Worm (Caenorhabditis elegans): ENCODE results near the gene T27E7.5.
"Not testable (repeated sequence)": the region's sequence is repeated elsewhere in the genome, so short reads cannot be mapped to it uniquely, and the experiment has no call there.

T27E7.5 gene

DNA sequence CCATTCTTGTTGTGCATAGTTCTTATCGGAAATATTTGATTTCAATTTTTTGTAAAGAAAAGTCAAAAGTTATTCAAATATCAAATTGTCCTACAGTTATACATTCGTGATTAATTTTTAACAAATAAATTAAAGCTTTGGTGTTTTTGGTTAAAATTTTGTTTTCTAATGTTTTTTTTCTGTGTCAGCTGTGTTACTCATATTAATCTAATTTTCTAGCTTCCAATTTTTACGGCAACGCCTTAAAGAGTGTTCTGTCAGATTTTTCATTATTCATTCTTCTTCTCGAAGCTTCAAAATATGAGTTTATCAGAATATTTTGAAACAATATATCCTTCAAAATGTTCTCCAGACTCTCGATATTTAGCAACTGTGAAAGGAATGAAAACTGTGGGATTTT lies 13.4 kb upstream of the T27E7.5 start, which contains the start of gene srh-63:
TSS of gene srh-63 (plus strand) at position 301 of the 400 bp plus-strand sequence.
- no peak for TF ChIP-seq T22C8.4 (GFP tag; IDR thresholded peaks at IDR 0.05)
- TF ChIP-seq tab-1 (GFP tag; IDR thresholded peaks at IDR 0.05) = no peak
- TF ChIP-seq klf-2 (GFP tag; conservative IDR thresholded peaks at IDR 0.05) = no peak
- no peak for TF ChIP-seq ref-1 (GFP tag; conservative IDR thresholded peaks at IDR 0.05)
- TF ChIP-seq ztf-23 (GFP tag; IDR thresholded peaks at IDR 0.05) = no peak
- TF ChIP-seq flt-1 (GFP tag; IDR thresholded peaks at IDR 0.05) = no peak
- TF ChIP-seq ztf-29 (GFP tag; IDR thresholded peaks at IDR 0.05) = no peak
- TF ChIP-seq cog-1 (tag; optimal IDR thresholded peaks at IDR 0.05) = no peak
- TF ChIP-seq med-1 (GFP tag; optimal IDR thresholded peaks at IDR 0.05; ENCODE audit: insufficient read depth) = no peak

DNA sequence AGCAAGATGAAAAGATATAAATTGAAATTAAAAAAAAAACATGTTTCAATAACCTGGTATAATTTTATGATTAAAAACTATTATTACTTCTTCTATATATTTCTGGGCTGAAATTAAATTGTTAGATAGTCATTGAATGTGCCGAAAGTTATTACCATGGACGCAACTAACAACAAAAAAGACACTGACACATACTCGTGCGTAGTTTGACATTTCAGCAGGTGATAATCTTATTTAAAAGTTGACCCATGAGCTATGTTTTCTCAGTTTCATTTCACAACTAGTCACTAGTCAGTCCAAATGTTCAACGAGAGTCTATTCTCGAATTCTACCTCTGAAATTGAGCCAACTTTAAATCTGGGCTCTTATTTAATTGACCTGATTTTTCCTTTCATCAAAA lies 8.2 kb upstream of the T27E7.5 start, which contains the start of gene T27E7.3:
TSS of gene T27E7.3 (plus strand) at position 301 of the 400 bp plus-strand sequence.
- no peak for TF ChIP-seq flt-1 (GFP tag; IDR thresholded peaks at IDR 0.05)
- TF ChIP-seq ztf-29 (GFP tag; IDR thresholded peaks at IDR 0.05) = no peak
- no peak for TF ChIP-seq tab-1 (GFP tag; IDR thresholded peaks at IDR 0.05)
- no peak for TF ChIP-seq ztf-23 (GFP tag; IDR thresholded peaks at IDR 0.05)
- no peak for TF ChIP-seq ref-1 (GFP tag; conservative IDR thresholded peaks at IDR 0.05)
- TF ChIP-seq klf-2 (GFP tag; conservative IDR thresholded peaks at IDR 0.05) = no peak

DNA sequence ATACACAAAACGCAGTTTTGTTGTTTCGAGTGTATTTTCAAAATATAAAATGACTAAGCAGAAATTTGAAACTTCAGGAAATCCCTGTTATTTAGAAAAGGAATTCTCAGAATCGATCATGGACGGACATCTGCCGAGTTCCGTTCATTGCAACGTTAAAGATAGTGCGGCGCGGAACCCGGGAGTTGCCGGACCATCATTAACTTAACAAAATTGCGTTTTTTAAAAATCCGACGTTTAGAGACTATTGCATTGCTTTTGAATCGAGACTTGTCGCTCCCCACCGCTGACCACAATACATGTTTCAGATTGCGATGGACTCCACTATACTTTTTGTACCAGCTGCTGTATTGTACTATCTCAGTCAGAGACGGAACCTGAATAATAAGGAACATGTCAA lies 6.9 kb upstream of the T27E7.5 start:
- TF ChIP-seq cog-1 (tag; optimal IDR thresholded peaks at IDR 0.05) (no peak), med-1 (GFP tag; optimal IDR thresholded peaks at IDR 0.05; ENCODE audit: insufficient read depth) (no peak), ztf-23 (GFP tag; IDR thresholded peaks at IDR 0.05) (no peak), T22C8.4 (GFP tag; IDR thresholded peaks at IDR 0.05) (no peak), flt-1 (GFP tag; IDR thresholded peaks at IDR 0.05) (no peak), tab-1 (GFP tag; IDR thresholded peaks at IDR 0.05) (no peak), klf-2 (GFP tag; conservative IDR thresholded peaks at IDR 0.05) (no peak), ref-1 (GFP tag; conservative IDR thresholded peaks at IDR 0.05) (no peak), ztf-29 (GFP tag; IDR thresholded peaks at IDR 0.05) (no peak)

DNA sequence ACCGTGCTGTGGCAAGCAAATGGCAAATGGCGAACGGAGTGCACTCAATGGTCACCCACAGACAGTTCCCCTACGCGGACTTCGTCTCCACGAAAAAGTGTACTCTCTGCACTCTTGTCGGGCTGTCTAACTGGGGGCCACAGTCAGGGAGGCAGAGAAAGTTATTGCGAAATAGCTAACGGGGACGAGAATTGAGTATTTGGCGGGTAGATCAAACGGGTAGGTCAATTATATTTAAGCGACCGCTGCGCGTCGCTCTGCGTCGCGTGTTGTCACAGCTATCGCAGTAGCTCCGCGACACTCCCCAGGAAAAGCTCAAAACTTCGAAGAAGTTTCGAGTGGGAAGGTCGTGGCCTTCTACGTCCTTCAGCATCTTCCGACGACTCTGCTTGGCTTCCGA lies 4.6 kb upstream of the T27E7.5 start:
- TF ChIP-seq med-1 (GFP tag; optimal IDR thresholded peaks at IDR 0.05; ENCODE audit: insufficient read depth) (no peak), T22C8.4 (GFP tag; IDR thresholded peaks at IDR 0.05) (no peak), tab-1 (GFP tag; IDR thresholded peaks at IDR 0.05) (no peak), ztf-23 (GFP tag; IDR thresholded peaks at IDR 0.05) (no peak)

DNA sequence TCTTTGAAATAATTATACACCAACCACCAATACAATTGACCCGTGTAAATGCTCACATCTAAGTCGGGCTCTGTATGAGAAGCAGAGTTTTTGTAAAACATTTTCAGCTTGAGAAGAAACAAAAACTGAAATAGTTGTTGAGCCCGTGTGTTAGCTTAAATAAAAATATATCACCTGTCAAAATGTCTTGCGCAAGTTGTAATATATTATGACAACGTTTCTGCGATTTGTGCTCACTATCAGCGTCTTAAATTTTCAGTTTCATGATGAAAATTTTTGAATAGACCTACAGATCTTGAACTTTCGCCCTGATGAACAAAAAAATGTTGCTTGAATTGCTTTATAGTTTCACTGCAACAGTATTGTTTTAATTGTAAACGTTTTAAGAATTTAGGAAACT lies 2.0 kb upstream of the T27E7.5 start, which contains the start of gene T27E7.4:
TSS of gene T27E7.4 (minus strand) at position 101 of the 400 bp plus-strand sequence.
- no peak for TF ChIP-seq flt-1 (GFP tag; IDR thresholded peaks at IDR 0.05)
- no peak for TF ChIP-seq tab-1 (GFP tag; IDR thresholded peaks at IDR 0.05)
- TF ChIP-seq ztf-23 (GFP tag; IDR thresholded peaks at IDR 0.05) = no peak
- TF ChIP-seq T22C8.4 (GFP tag; IDR thresholded peaks at IDR 0.05) = no peak
- no peak for TF ChIP-seq ref-1 (GFP tag; conservative IDR thresholded peaks at IDR 0.05)
- no peak for TF ChIP-seq med-1 (GFP tag; optimal IDR thresholded peaks at IDR 0.05; ENCODE audit: insufficient read depth)
- TF ChIP-seq ztf-29 (GFP tag; IDR thresholded peaks at IDR 0.05) = no peak
- TF ChIP-seq klf-2 (GFP tag; conservative IDR thresholded peaks at IDR 0.05) = no peak
- no peak for TF ChIP-seq cog-1 (tag; optimal IDR thresholded peaks at IDR 0.05)

DNA sequence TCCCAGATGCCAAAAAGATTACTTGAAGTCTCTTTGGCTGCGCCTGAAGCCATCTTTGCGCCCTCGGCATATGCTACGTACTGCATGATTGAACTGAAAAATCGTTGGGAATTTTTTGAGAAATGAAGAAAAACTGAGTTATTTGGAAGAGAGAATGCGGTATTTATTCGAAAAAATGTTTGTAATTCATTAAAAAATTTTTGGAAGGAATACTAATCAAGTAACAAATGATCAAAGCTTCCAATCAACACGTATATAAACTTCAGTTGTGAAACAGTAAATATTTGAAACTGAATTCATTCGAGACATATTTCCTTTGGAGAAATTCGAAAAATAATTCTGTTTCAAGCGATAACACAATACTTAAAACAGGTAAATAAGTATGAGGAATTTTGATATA lies 5.6 kb downstream of the T27E7.5 start, which contains the start of gene pals-29:
TSS of gene pals-29 (minus strand) at position 101 of the 400 bp plus-strand sequence.
- TF ChIP-seq ref-1 (GFP tag; conservative IDR thresholded peaks at IDR 0.05) (no peak), flt-1 (GFP tag; IDR thresholded peaks at IDR 0.05) (no peak), ztf-29 (GFP tag; IDR thresholded peaks at IDR 0.05) (no peak), ztf-23 (GFP tag; IDR thresholded peaks at IDR 0.05) (no peak), T22C8.4 (GFP tag; IDR thresholded peaks at IDR 0.05) (no peak), klf-2 (GFP tag; conservative IDR thresholded peaks at IDR 0.05) (no peak), med-1 (GFP tag; optimal IDR thresholded peaks at IDR 0.05; ENCODE audit: insufficient read depth) (no peak), cog-1 (tag; optimal IDR thresholded peaks at IDR 0.05) (no peak), tab-1 (GFP tag; IDR thresholded peaks at IDR 0.05) (no peak)

- TF ChIP-seq tab-1 (GFP tag; IDR thresholded peaks at IDR 0.05) (no peak), cog-1 (tag; optimal IDR thresholded peaks at IDR 0.05) (no peak), ztf-23 (GFP tag; IDR thresholded peaks at IDR 0.05) (no peak), klf-2 (GFP tag; conservative IDR thresholded peaks at IDR 0.05) (no peak), med-1 (GFP tag; optimal IDR thresholded peaks at IDR 0.05; ENCODE audit: insufficient read depth) (no peak), ref-1 (GFP tag; conservative IDR thresholded peaks at IDR 0.05) (no peak), T22C8.4 (GFP tag; IDR thresholded peaks at IDR 0.05) (no peak), flt-1 (GFP tag; IDR thresholded peaks at IDR 0.05) (no peak), ztf-29 (GFP tag; IDR thresholded peaks at IDR 0.05) (no peak)
Observed at ce11 chrIV:14547292-14547691, 10.3 kb downstream of the T27E7.5 start.

DNA sequence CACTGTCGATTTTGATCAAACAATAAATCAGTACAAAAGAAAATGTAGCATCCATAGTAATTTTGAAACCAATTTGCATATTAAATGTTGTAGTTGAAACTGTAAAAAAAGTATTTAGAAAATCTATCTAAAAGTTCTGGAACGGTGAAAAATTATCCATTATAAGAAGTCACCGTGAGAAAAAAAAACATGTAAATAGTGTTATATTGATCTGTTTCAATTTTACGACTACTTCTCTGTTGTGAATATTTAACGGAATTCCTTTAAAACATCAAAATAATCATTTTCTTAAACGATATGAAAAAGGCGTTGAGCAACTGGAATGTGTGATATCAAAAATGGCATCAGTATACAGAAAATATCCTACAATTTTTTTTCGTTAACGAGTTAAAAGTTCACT lies 12.3 kb downstream of the T27E7.5 start, which contains the start of gene T27E7.9:
TSS of gene T27E7.9 (minus strand) at position 101 of the 400 bp plus-strand sequence.
- TF ChIP-seq flt-1 (GFP tag; IDR thresholded peaks at IDR 0.05) = no peak
- TF ChIP-seq klf-2 (GFP tag; conservative IDR thresholded peaks at IDR 0.05) = no peak
- TF ChIP-seq ref-1 (GFP tag; conservative IDR thresholded peaks at IDR 0.05) = no peak
- TF ChIP-seq T22C8.4 (GFP tag; IDR thresholded peaks at IDR 0.05) = no peak
- TF ChIP-seq cog-1 (tag; optimal IDR thresholded peaks at IDR 0.05) = no peak
- no peak for TF ChIP-seq ztf-23 (GFP tag; IDR thresholded peaks at IDR 0.05)
- no peak for TF ChIP-seq ztf-29 (GFP tag; IDR thresholded peaks at IDR 0.05)
- no peak for TF ChIP-seq med-1 (GFP tag; optimal IDR thresholded peaks at IDR 0.05; ENCODE audit: insufficient read depth)
- TF ChIP-seq tab-1 (GFP tag; IDR thresholded peaks at IDR 0.05) = no peak

- TF ChIP-seq ztf-23 (GFP tag; IDR thresholded peaks at IDR 0.05); ztf-29 (GFP tag; IDR thresholded peaks at IDR 0.05); klf-2 (GFP tag; conservative IDR thresholded peaks at IDR 0.05): not testable (repeated sequence)
Observed at ce11 chrIV:14551870-14552269, 14.9 kb downstream of the T27E7.5 start, which contains the start of gene pals-30. pals-30 (minus strand) TSS chrIV:14551970.

- TF ChIP-seq klf-2 (GFP tag; conservative IDR thresholded peaks at IDR 0.05) (no peak), tab-1 (GFP tag; IDR thresholded peaks at IDR 0.05) (no peak), ztf-23 (GFP tag; IDR thresholded peaks at IDR 0.05) (no peak), ztf-29 (GFP tag; IDR thresholded peaks at IDR 0.05) (no peak), cog-1 (tag; optimal IDR thresholded peaks at IDR 0.05) (no peak), med-1 (GFP tag; optimal IDR thresholded peaks at IDR 0.05; ENCODE audit: insufficient read depth) (no peak), T22C8.4 (GFP tag; IDR thresholded peaks at IDR 0.05) (no peak), flt-1 (GFP tag; IDR thresholded peaks at IDR 0.05) (no peak)
Observed at ce11 chrIV:14554788-14555187, 17.8 kb downstream of the T27E7.5 start, which contains the start of gene Y57G11B.6. Y57G11B.6 (minus strand) TSS chrIV:14554888.
